Worm (Caenorhabditis elegans) whole organism, midembryonic: ENCODE data around the gene srw-103.

Source experiments
- T22C8.4 ChIP-seq: fragments of 200-800 bp; sonication (Bioruptor generic); IDR thresholded peaks from 2 replicates; pipeline ENCODE4 v1.3.6; 2022; ENCODE audit warnings: missing genetic modification characterization, missing compliant biosample characterization
- flt-1 ChIP-seq: fragments of 200-800 bp; sonication (Bioruptor generic); IDR thresholded peaks from 2 replicates; pipeline ENCODE4 v1.3.6; 2022; ENCODE audit warnings: missing genetic modification characterization, missing compliant biosample characterization
- med-1 ChIP-seq: sonication (generic microtip); optimal IDR thresholded peaks from 2 replicates; lab custom pipeline; 2017; ENCODE audit warnings: missing genetic modification characterization, mild to moderate bottlenecking, missing compliant biosample characterization, antibody characterized with exemption, missing genetic modification reagents; ENCODE audit not compliant: insufficient read depth
- tab-1 ChIP-seq: fragments of 200-800 bp; sonication (Bioruptor generic); IDR thresholded peaks from 2 replicates; pipeline ENCODE4 v1.3.6; 2022; ENCODE audit warnings: missing genetic modification characterization, missing compliant biosample characterization
- ztf-23 ChIP-seq: fragments of 200-800 bp; sonication (Bioruptor generic); IDR thresholded peaks from 2 replicates; pipeline ENCODE4 v1.3.6; 2022; ENCODE audit warnings: missing genetic modification reagents, missing genetic modification characterization, missing compliant biosample characterization
- ztf-29 ChIP-seq: fragments of 200-800 bp; sonication (Bioruptor generic); IDR thresholded peaks from 2 replicates; pipeline ENCODE4 v1.3.6; 2022; ENCODE audit warnings: missing genetic modification reagents, missing genetic modification characterization, missing compliant biosample characterization

DNA sequence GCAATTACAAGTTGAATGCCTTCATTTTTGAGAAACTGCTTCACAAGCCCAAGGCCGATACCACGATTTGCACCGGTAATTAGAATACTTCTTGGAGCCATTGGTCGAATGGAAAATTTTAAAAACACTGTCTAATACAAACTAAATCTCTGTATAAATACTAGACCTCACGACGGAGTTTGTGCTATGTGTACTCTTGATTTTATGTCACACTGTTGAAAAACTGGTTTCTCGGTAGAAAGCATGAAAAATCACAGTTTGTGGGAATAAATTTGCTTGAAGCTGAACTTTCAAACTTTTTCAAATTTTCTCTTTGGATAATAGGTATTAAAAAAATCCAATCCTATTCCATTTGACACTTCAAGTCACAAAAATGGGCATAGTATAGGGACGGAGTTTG lies 38.6 kb downstream of the srw-103 start, which contains the start of gene ZK697.14:
- TF ChIP-seq T22C8.4 (no peak), ztf-23 (no peak), ztf-29 (no peak), med-1 (GFP tag; lab: Kevin White, UChicago) (no peak), tab-1 (GFP tag; lab: Robert Waterston, UW) (no peak), flt-1 (GFP tag; lab: Robert Waterston, UW) (no peak)
